Fruit fly (Drosophila melanogaster): Measurements from ENCODE around the gene CG33644.

CG33644 gene

dm6 chr2L:13513331-13514261 is 18.3 kb upstream of the CG33644 start (continued):
- no peak for TF ChIP-seq Opbp (GFP tag; IDR thresholded peaks at IDR 0.05; ENCODE audit: partially characterized antibody)
- TF ChIP-seq Six4 (GFP tag; optimal IDR thresholded peaks at IDR 0.05), result peak; percentile 14
- peak; percentile 12 for TF ChIP-seq CG34376 (GFP tag; optimal IDR thresholded peaks at IDR 0.05)
- peak; percentile 29 for TF ChIP-seq Bdp1 (GFP tag; optimal IDR thresholded peaks at IDR 0.05)
- 0 out of 2 replicates have a peak, but pooled peaks have one; percentile 7 for TF ChIP-seq klu (GFP tag; IDR thresholded peaks at IDR 0.05)
- TF ChIP-seq Kr (GFP tag; optimal IDR thresholded peaks at IDR 0.05), result no peak
- TF ChIP-seq lilli (GFP tag; optimal IDR thresholded peaks at IDR 0.05), result peak; percentile 74
- peak; percentile 66 for TF ChIP-seq CG13775 (GFP tag; optimal IDR thresholded peaks at IDR 0.05)
- peak; percentile 70 for TF ChIP-seq CG18619 (GFP tag; optimal IDR thresholded peaks at IDR 0.05)
- TF ChIP-seq Scr (GFP tag; IDR thresholded peaks at IDR 0.05; ENCODE audit: partially characterized antibody), result no peak
- TF ChIP-seq Dp (GFP tag; optimal IDR thresholded peaks at IDR 0.05), result no peak
- no peak for TF ChIP-seq cas (GFP tag; IDR thresholded peaks at IDR 0.05)
- peak; percentile 57; the same call in 2 of the 3 replicates for TF ChIP-seq Dbx (GFP tag; IDR thresholded peaks at IDR 0.05)
- TF ChIP-seq tin (GFP tag; optimal IDR thresholded peaks at IDR 0.05), result peak; percentile 58
- TF ChIP-seq CG9817 (tag; optimal IDR thresholded peaks at IDR 0.05), result peak; percentile 5
- TF ChIP-seq repo (GFP tag; optimal IDR thresholded peaks at IDR 0.05), result peak; percentile 56
- peak; percentile 43 for TF ChIP-seq BtbVII (GFP tag; optimal IDR thresholded peaks at IDR 0.05)
- TF ChIP-seq dysf (GFP tag; IDR thresholded peaks at IDR 0.05), result peak; percentile 72
- peak; percentile 62 for TF ChIP-seq CG13624 (GFP tag; optimal IDR thresholded peaks at IDR 0.05)
- no peak for TF ChIP-seq CG10462 (GFP tag; optimal IDR thresholded peaks at IDR 0.05)
- peak; percentile 30 for TF ChIP-seq zen (tag; optimal IDR thresholded peaks at IDR 0.05)
- no peak for TF ChIP-seq luna (GFP tag; optimal IDR thresholded peaks at IDR 0.05)
- 0 out of 3 replicates have a peak, but pooled peaks have one; percentile 19 for TF ChIP-seq croc (GFP tag; conservative IDR thresholded peaks at IDR 0.05)
- peak; percentile 23 for TF ChIP-seq Mes4 (GFP tag; optimal IDR thresholded peaks at IDR 0.05)
- peak; percentile 75 for TF ChIP-seq CG17361 (GFP tag; IDR thresholded peaks at IDR 0.05)
- TF ChIP-seq fu2 (GFP tag; optimal IDR thresholded peaks at IDR 0.05), result peak; percentile 47
- peak; percentile 34 for TF ChIP-seq HmgD (GFP tag; optimal IDR thresholded peaks at IDR 0.05)
- TF ChIP-seq CG32772 (GFP tag; IDR thresholded peaks at IDR 0.05), result no peak; the same call in 1 of the 2 replicates
- peak; percentile 41 for TF ChIP-seq Gsc (GFP tag; IDR thresholded peaks at IDR 0.05)
- no peak for TF ChIP-seq Eip74EF (GFP tag; optimal IDR thresholded peaks at IDR 0.05)
- TF ChIP-seq CG1233 (GFP tag; optimal IDR thresholded peaks at IDR 0.05), result peak; percentile 62
- no peak for TF ChIP-seq hkb (optimal IDR thresholded peaks at IDR 0.05)
- peak; percentile 60 for TF ChIP-seq hkb (GFP tag; IDR thresholded peaks at IDR 0.05)
- peak; percentile 44 for TF ChIP-seq CG5245 (GFP tag; optimal IDR thresholded peaks at IDR 0.05)
- TF ChIP-seq CG6813 (GFP tag; optimal IDR thresholded peaks at IDR 0.05), result peak; percentile 33
- peak; percentile 63 for TF ChIP-seq Atf6 (GFP tag; IDR thresholded peaks at IDR 0.05)
- no peak for TF ChIP-seq tna (GFP tag; IDR thresholded peaks at IDR 0.05; ENCODE audit: partially characterized antibody)
- no peak for TF ChIP-seq Sin3A (optimal IDR thresholded peaks at IDR 0.05)
- peak; percentile 57 for TF ChIP-seq HLH3B (GFP tag; IDR thresholded peaks at IDR 0.05)
- peak; percentile 87 for TF ChIP-seq Rfx (GFP tag; IDR thresholded peaks at IDR 0.05)

Data from whole organism, embryonic.